Worm (Caenorhabditis elegans): ENCODE results near the gene nhr-131.

Gene nhr-131

DNA sequence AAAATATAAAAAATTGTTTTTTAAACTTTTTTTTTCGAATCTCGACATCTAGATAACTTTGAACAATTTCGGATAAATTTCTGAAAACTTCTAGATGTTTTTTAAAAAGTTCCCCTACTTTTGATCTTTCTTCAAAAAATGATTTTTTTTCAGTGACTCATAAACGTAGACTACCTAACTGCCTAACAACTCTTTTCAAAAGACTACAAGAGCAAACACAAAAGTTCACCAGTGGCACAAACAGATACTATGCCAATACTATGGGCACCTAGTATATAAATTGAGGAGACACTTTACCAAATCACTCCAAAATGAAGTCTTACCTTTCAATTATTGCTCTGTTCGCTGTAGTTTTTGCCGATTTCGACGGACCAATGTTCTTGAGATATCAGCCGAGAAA is 9.6 kb downstream of the nhr-131 start, which contains the start of gene srlf-35:
TSS of gene srlf-35 (plus strand) at position 301 of the 400 bp plus-strand sequence.
- no peak for TF ChIP-seq lim-6 (tag; optimal IDR thresholded peaks at IDR 0.05)
- no peak for TF ChIP-seq pha-2 (tag; optimal IDR thresholded peaks at IDR 0.05)
- no peak for TF ChIP-seq ceh-45 (GFP tag; IDR thresholded peaks at IDR 0.05)
- no peak for TF ChIP-seq pqm-1 (tag; optimal IDR thresholded peaks at IDR 0.05)
- TF ChIP-seq pax-1 (tag; optimal IDR thresholded peaks at IDR 0.05) = no peak
- no peak for TF ChIP-seq dve-1 (tag; optimal IDR thresholded peaks at IDR 0.05)
- no peak for TF ChIP-seq nhr-232 (tag; optimal IDR thresholded peaks at IDR 0.05)
- no peak for TF ChIP-seq hlh-15 (tag; optimal IDR thresholded peaks at IDR 0.05)
- TF ChIP-seq Y22D7AL.16 (tag; optimal IDR thresholded peaks at IDR 0.05) = no peak
- TF ChIP-seq ztf-16 (tag; optimal IDR thresholded peaks at IDR 0.05) = no peak

DNA sequence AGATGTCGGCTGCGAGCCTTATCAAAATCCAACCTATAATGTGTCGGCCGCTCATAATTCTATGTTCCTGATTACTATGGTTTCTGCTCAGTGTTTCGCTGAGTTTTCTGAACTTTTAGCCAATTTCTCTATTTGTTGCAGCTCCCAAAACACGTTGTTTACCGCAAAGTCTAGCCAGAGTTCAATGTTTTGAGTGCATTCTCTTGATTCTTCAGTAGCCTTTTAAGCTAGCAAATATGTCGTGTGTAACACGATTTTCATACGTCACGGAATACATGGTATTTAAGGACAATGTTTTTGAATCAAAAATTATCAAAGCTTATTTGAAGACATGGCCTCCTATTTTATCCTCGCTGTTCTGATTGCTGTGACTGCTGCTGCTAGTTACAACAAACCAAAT is 11.0 kb downstream of the nhr-131 start, which contains the start of gene srlf-19:
TSS of gene srlf-19 (plus strand) at position 301 of the 400 bp plus-strand sequence.
- no peak for TF ChIP-seq ceh-45 (GFP tag; IDR thresholded peaks at IDR 0.05)
- no peak for TF ChIP-seq gmeb-2 (tag; optimal IDR thresholded peaks at IDR 0.05)
- TF ChIP-seq ahr-1 (tag; optimal IDR thresholded peaks at IDR 0.05) = no peak

DNA sequence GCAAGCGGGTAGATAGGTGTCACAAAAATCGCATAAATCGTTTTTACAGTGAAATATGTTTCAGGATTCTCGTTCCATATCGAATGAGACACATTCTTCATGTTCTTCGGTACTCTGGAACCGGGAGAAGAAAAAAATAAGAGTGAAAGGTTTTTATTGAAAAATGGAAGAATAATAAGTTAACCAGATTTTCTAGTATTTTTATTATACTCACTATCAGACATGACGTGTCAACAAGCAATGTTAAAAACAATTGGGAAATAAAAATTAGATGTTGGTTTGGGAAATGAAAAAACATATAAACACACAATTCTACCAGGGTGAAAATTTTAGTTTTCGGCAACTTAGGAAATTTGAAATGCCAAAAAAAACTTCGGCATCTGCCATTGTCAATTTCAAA is 18.2 kb downstream of the nhr-131 start, which contains the start of gene srh-37:
TSS of gene srh-37 (minus strand) at position 101 of the 400 bp plus-strand sequence.
- TF ChIP-seq zip-5 (tag; optimal IDR thresholded peaks at IDR 0.05) = no peak
- no peak for TF ChIP-seq ets-4 (tag; optimal IDR thresholded peaks at IDR 0.05)
- no peak for TF ChIP-seq tbx-2 (tag; optimal IDR thresholded peaks at IDR 0.05)
- no peak for TF ChIP-seq unc-3 (GFP tag; conservative IDR thresholded peaks at IDR 0.05)
- TF ChIP-seq unc-3 (tag; optimal IDR thresholded peaks at IDR 0.05) = no peak
- TF ChIP-seq lim-6 (tag; optimal IDR thresholded peaks at IDR 0.05) = no peak
- TF ChIP-seq elt-4 (tag; optimal IDR thresholded peaks at IDR 0.05) = no peak
- TF ChIP-seq ztf-16 (tag; optimal IDR thresholded peaks at IDR 0.05) = no peak
- TF ChIP-seq tbx-7 (tag; optimal IDR thresholded peaks at IDR 0.05) = no peak
- no peak for TF ChIP-seq K02D7.2 (tag; optimal IDR thresholded peaks at IDR 0.05)
- no peak for TF ChIP-seq ceh-2 (tag; optimal IDR thresholded peaks at IDR 0.05)
- no peak for TF ChIP-seq elt-2 (tag; optimal IDR thresholded peaks at IDR 0.05)
- no peak for TF ChIP-seq ceh-9 (tag; optimal IDR thresholded peaks at IDR 0.05)
- TF ChIP-seq dmd-4 (tag; optimal IDR thresholded peaks at IDR 0.05; ENCODE audit: borderline replicate concordance) = no peak
- TF ChIP-seq mec-3 (tag; optimal IDR thresholded peaks at IDR 0.05; ENCODE audit: borderline replicate concordance) = no peak
- no peak for TF ChIP-seq K09A11.1 (tag; optimal IDR thresholded peaks at IDR 0.05; ENCODE audit: insufficient read depth)
- no peak for TF ChIP-seq pha-2 (tag; optimal IDR thresholded peaks at IDR 0.05)

DNA sequence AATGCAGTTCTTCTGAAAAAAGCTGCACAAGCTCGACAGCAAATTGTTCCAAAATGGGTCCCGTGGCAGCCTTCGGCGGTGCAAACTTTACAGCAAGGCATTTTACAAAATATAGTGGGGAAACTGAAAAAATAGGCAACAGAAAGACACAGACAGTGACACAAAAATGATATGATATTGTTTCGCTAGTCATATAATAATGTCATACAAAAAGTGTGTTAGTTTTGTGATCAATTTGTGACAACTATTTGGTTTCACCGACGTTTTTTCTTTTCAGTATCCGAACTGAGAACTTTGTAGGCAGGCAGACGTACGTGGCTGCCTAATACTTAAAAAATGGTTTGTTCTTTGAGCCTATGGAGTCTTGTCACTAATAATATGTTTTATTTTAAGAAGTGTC is 25.3 kb downstream of the nhr-131 start, which contains the start of gene nhr-210:
TSS of gene nhr-210 (minus strand) at position 101 of the 400 bp plus-strand sequence.
- TF ChIP-seq dmd-4 (tag; optimal IDR thresholded peaks at IDR 0.05; ENCODE audit: borderline replicate concordance) (no peak), nfya-1 (tag; optimal IDR thresholded peaks at IDR 0.05) (no peak), lim-6 (tag; optimal IDR thresholded peaks at IDR 0.05) (no peak), ceh-9 (tag; optimal IDR thresholded peaks at IDR 0.05) (no peak), hlh-15 (tag; optimal IDR thresholded peaks at IDR 0.05) (no peak), ceh-6 (GFP tag; optimal IDR thresholded peaks at IDR 0.05) (no peak), ceh-18 (tag; optimal IDR thresholded peaks at IDR 0.05) (no peak), sdc-2 (tag; optimal IDR thresholded peaks at IDR 0.05) (no peak), lin-11 (tag; optimal IDR thresholded peaks at IDR 0.05) (no peak), mec-3 (tag; optimal IDR thresholded peaks at IDR 0.05; ENCODE audit: borderline replicate concordance) (no peak), unc-3 (GFP tag; conservative IDR thresholded peaks at IDR 0.05) (no peak), unc-3 (tag; optimal IDR thresholded peaks at IDR 0.05) (no peak), pha-2 (tag; optimal IDR thresholded peaks at IDR 0.05) (no peak), ceh-2 (tag; optimal IDR thresholded peaks at IDR 0.05) (no peak), fkh-10 (GFP tag; optimal IDR thresholded peaks at IDR 0.05) (no peak), pros-1 (tag; optimal IDR thresholded peaks at IDR 0.05) (no peak)

DNA sequence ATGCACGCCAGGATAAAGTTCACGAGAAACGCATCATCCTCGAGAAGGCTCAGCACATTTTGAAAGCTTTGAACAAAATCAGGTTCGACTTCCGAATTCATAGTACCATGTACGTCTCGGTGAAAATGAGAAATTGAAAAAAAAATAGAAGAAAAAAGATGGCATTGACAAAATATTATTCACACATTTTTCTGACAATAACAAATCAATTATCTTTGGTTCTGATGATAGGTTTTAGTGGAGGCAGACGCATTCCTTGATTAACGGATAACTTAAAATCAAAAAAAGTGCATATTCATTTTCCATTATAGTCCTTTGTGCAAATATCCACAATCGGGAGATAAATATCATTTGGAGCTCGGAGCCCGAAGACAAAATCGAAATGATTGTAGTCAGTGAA is 27.3 kb downstream of the nhr-131 start, which contains the start of gene srw-107:
TSS of gene srw-107 (minus strand) at position 101 of the 400 bp plus-strand sequence.
- TF ChIP-seq sox-4 (tag; optimal IDR thresholded peaks at IDR 0.05) (no peak), ceh-24 (tag; optimal IDR thresholded peaks at IDR 0.05) (no peak), unc-42 (tag; optimal IDR thresholded peaks at IDR 0.05) (no peak), ceh-9 (tag; optimal IDR thresholded peaks at IDR 0.05) (no peak), unc-3 (GFP tag; conservative IDR thresholded peaks at IDR 0.05) (no peak), unc-3 (tag; optimal IDR thresholded peaks at IDR 0.05) (no peak), tbx-2 (tag; optimal IDR thresholded peaks at IDR 0.05) (no peak), nfya-1 (tag; optimal IDR thresholded peaks at IDR 0.05) (no peak)
